Fruit fly (Drosophila melanogaster) whole organism, embryonic: Measurements from ENCODE around the gene vito.

Experiments used
- Asciz ChIP-seq: fragments of 200-800 bp; sonication (Bioruptor generic); optimal IDR thresholded peaks from 2 replicates; lab custom pipeline; 2017; ENCODE audit warnings: missing biosample characterization, mild to moderate bottlenecking, missing genetic modification characterization, missing genetic modification reagents
- Bteb2 ChIP-seq: fragments of 200-800 bp; sonication (Bioruptor generic); optimal IDR thresholded peaks from 2 replicates; lab custom pipeline; 2016; ENCODE audit warnings: missing biosample characterization, missing genetic modification characterization
- CG10366 ChIP-seq: fragments of 200-800 bp; sonication (Bioruptor generic); IDR thresholded peaks from 2 replicates; pipeline ENCODE4 v1.3.6; 2022; ENCODE audit warnings: missing biosample characterization, missing genetic modification characterization
- CG10565 ChIP-seq: fragments of 200-800 bp; sonication (Bioruptor generic); optimal IDR thresholded peaks from 3 replicates; lab custom pipeline; 2016; ENCODE audit warnings: missing biosample characterization, mild to moderate bottlenecking, missing genetic modification characterization
- CG12219 ChIP-seq: fragments of 200-800 bp; sonication (Bioruptor generic); optimal IDR thresholded peaks from 3 replicates; lab custom pipeline; 2018; ENCODE audit warnings: missing biosample characterization, mild to moderate bottlenecking, missing genetic modification characterization
- CG15011 ChIP-seq: fragments of 200-800 bp; sonication (Bioruptor generic); optimal IDR thresholded peaks from 3 replicates; lab custom pipeline; 2018; ENCODE audit warnings: missing biosample characterization, mild to moderate bottlenecking, missing genetic modification characterization
- CG15514 ChIP-seq: fragments of 200-800 bp; sonication (Bioruptor generic); optimal IDR thresholded peaks from 3 replicates; lab custom pipeline; 2017; ENCODE audit warnings: missing biosample characterization, missing genetic modification characterization, mild to moderate bottlenecking, moderate library complexity, missing genetic modification reagents
- CG15601 ChIP-seq: fragments of 200-800 bp; sonication (Bioruptor generic); optimal IDR thresholded peaks from 3 replicates; lab custom pipeline; 2019; ENCODE audit warnings: missing biosample characterization, mild to moderate bottlenecking, missing genetic modification characterization, moderate library complexity
- CG1602 ChIP-seq: fragments of 200-800 bp; sonication (Bioruptor generic); optimal IDR thresholded peaks from 3 replicates; lab custom pipeline; 2016; ENCODE audit warnings: missing biosample characterization, missing genetic modification characterization
- CG16779 ChIP-seq: fragments of 200-800 bp; sonication (Bioruptor generic); IDR thresholded peaks from 2 replicates; pipeline ENCODE4 v1.3.6; 2022; ENCODE audit warnings: missing biosample characterization, missing genetic modification characterization
- CG17829 ChIP-seq: fragments of 200-800 bp; optimal IDR thresholded peaks from 2 replicates; lab custom pipeline; 2019; ENCODE audit warnings: missing biosample characterization, mild to moderate bottlenecking, missing genetic modification characterization, moderate library complexity
- CG2678 ChIP-seq: fragments of 200-800 bp; sonication (Bioruptor generic); optimal IDR thresholded peaks from 3 replicates; lab custom pipeline; 2019; ENCODE audit warnings: missing biosample characterization, mild to moderate bottlenecking, missing genetic modification characterization, moderate library complexity
- CG2875 ChIP-seq: fragments of 200-800 bp; sonication (Bioruptor generic); optimal IDR thresholded peaks from 2 replicates; lab custom pipeline; 2017; ENCODE audit warnings: missing biosample characterization, mild to moderate bottlenecking, missing genetic modification characterization, missing genetic modification reagents
- CG3995 ChIP-seq: fragments of 200-800 bp; sonication (Bioruptor generic); optimal IDR thresholded peaks from 3 replicates; lab custom pipeline; 2016; ENCODE audit warnings: missing biosample characterization, missing genetic modification characterization
- CG4854 ChIP-seq: fragments of 200-800 bp; sonication (Bioruptor generic); optimal IDR thresholded peaks from 2 replicates; lab custom pipeline; 2016; ENCODE audit warnings: missing biosample characterization, missing genetic modification characterization, inconsistent platforms
- CG6854 ChIP-seq: fragments of 200-800 bp; sonication (Bioruptor generic); optimal IDR thresholded peaks from 3 replicates; lab custom pipeline; 2017; ENCODE audit warnings: missing biosample characterization, mild to moderate bottlenecking, missing genetic modification characterization
- CG7987 ChIP-seq: fragments of 200-800 bp; sonication (Bioruptor generic); optimal IDR thresholded peaks from 2 replicates; lab custom pipeline; 2018; ENCODE audit warnings: missing biosample characterization, mild to moderate bottlenecking, missing genetic modification characterization, moderate library complexity
- Camta ChIP-seq: fragments of 200-800 bp; sonication (Bioruptor generic); optimal IDR thresholded peaks from 2 replicates; lab custom pipeline; 2016; ENCODE audit warnings: missing biosample characterization, missing genetic modification characterization
- Deaf1 ChIP-seq: fragments of 200-800 bp; optimal IDR thresholded peaks from 3 replicates; lab custom pipeline; 2019; ENCODE audit warnings: missing biosample characterization, mild to moderate bottlenecking, missing genetic modification characterization, moderate library complexity
- Doc2 ChIP-seq: fragments of 200-800 bp; sonication (Bioruptor generic); IDR thresholded peaks from 2 replicates; pipeline ENCODE4 v1.3.6; 2022; ENCODE audit warnings: missing biosample characterization, missing genetic modification characterization
- HLHmδ ChIP-seq: fragments of 200-800 bp; sonication (Bioruptor generic); optimal IDR thresholded peaks from 2 replicates; lab custom pipeline; 2018; ENCODE audit warnings: missing biosample characterization, mild to moderate bottlenecking, missing genetic modification characterization, moderate library complexity
- Hr39 ChIP-seq: fragments of >200 bp; optimal IDR thresholded peaks from 2 replicates; lab custom pipeline; 2017
- Lhr ChIP-seq: fragments of 200-800 bp; sonication (Bioruptor generic); optimal IDR thresholded peaks from 3 replicates; lab custom pipeline; 2017; ENCODE audit warnings: mild to moderate bottlenecking, missing biosample characterization, missing genetic modification reagents, missing genetic modification characterization
- MBD-R2 ChIP-seq: fragments of 200-800 bp; sonication (Bioruptor generic); IDR thresholded peaks from 2 replicates; pipeline ENCODE4 v1.3.6; 2022; ENCODE audit warnings: missing biosample characterization, missing genetic modification characterization
- Nf-YA ChIP-seq: fragments of 200-800 bp; sonication (Bioruptor generic); IDR thresholded peaks from 2 replicates; pipeline ENCODE4 v1.3.6; 2022; ENCODE audit warnings: missing biosample characterization, missing genetic modification characterization
- Nf-YC ChIP-seq: fragments of 200-800 bp; optimal IDR thresholded peaks from 3 replicates; lab custom pipeline; 2019; ENCODE audit warnings: missing biosample characterization, mild to moderate bottlenecking, missing genetic modification characterization, moderate library complexity
- Optix ChIP-seq: fragments of 200-800 bp; sonication (Bioruptor generic); IDR thresholded peaks from 3 replicates; pipeline ENCODE4 v1.3.6; 2022; ENCODE audit warnings: missing biosample characterization, missing genetic modification characterization
- Poxn ChIP-seq: fragments of 200-800 bp; sonication (Bioruptor generic); IDR thresholded peaks from 2 replicates; pipeline ENCODE4 v1.3.6; 2022; ENCODE audit warnings: missing biosample characterization, missing genetic modification characterization
- Spps ChIP-seq: fragments of 200-800 bp; sonication (Bioruptor generic); optimal IDR thresholded peaks from 2 replicates; lab custom pipeline; 2018; ENCODE audit warnings: missing biosample characterization, mild to moderate bottlenecking, missing genetic modification characterization
- Sry-δ ChIP-seq: fragments of 200-800 bp; sonication (Bioruptor generic); optimal IDR thresholded peaks from 2 replicates; lab custom pipeline; 2016; ENCODE audit warnings: missing biosample characterization, missing genetic modification characterization
- ab ChIP-seq: fragments of 200-800 bp; sonication (Bioruptor generic); optimal IDR thresholded peaks from 2 replicates; lab custom pipeline; 2016; ENCODE audit warnings: missing biosample characterization, missing genetic modification characterization
- abd-A ChIP-seq: fragments of 200-800 bp; sonication (Bioruptor generic); optimal IDR thresholded peaks from 3 replicates; lab custom pipeline; 2019; ENCODE audit warnings: missing biosample characterization, mild to moderate bottlenecking, missing genetic modification characterization, moderate library complexity
- bbx ChIP-seq: fragments of 200-800 bp; sonication (Bioruptor generic); IDR thresholded peaks from 2 replicates; pipeline ENCODE4 v1.3.6; 2022; ENCODE audit warnings: missing biosample characterization, missing genetic modification characterization; ENCODE audit not compliant: partially characterized antibody
- cad ChIP-seq: fragments of >200 bp; optimal IDR thresholded peaks from 2 replicates; lab custom pipeline; 2017; ENCODE audit warnings: missing biosample characterization, missing genetic modification characterization
- crp ChIP-seq, 2 experiments: fragments of 200-800 bp; sonication (Bioruptor generic); optimal IDR thresholded peaks; 2 replicates in 1 of 2; 3 replicates in 1 of 2; lab custom pipeline; 2017; ENCODE audit warnings: missing biosample characterization in 2 of 2, missing genetic modification characterization in 2 of 2, mild to moderate bottlenecking in 1 of 2, moderate library complexity in 1 of 2
- dmrt99B ChIP-seq: fragments of 200-800 bp; sonication (Bioruptor generic); optimal IDR thresholded peaks from 2 replicates; lab custom pipeline; 2018; ENCODE audit warnings: missing biosample characterization, mild to moderate bottlenecking, missing genetic modification characterization, moderate library complexity
- fu2 ChIP-seq: fragments of 200-800 bp; sonication (Bioruptor generic); optimal IDR thresholded peaks from 2 replicates; lab custom pipeline; 2016; ENCODE audit warnings: missing biosample characterization, missing genetic modification characterization
- jing ChIP-seq: fragments of 200-800 bp; sonication (Bioruptor generic); optimal IDR thresholded peaks from 2 replicates; lab custom pipeline; 2018; ENCODE audit warnings: missing biosample characterization, mild to moderate bottlenecking, missing genetic modification characterization
- nom ChIP-seq: fragments of 200-800 bp; sonication (Bioruptor generic); optimal IDR thresholded peaks from 2 replicates; lab custom pipeline; 2017; ENCODE audit warnings: missing biosample characterization, missing genetic modification characterization, mild to moderate bottlenecking, moderate library complexity, missing genetic modification reagents
- odd ChIP-seq: fragments of 200-800 bp; sonication (Bioruptor generic); optimal IDR thresholded peaks from 2 replicates; lab custom pipeline; 2017; ENCODE audit warnings: missing biosample characterization, mild to moderate bottlenecking, missing genetic modification characterization
- otp ChIP-seq: fragments of 200-800 bp; sonication (Bioruptor generic); IDR thresholded peaks from 3 replicates; pipeline ENCODE4, ENCODE4 v1.3.6; 2022; ENCODE audit warnings: missing biosample characterization, missing genetic modification characterization
- pnt ChIP-seq: fragments of 200-800 bp; sonication (Bioruptor generic); optimal IDR thresholded peaks from 3 replicates; lab custom pipeline; 2016; ENCODE audit warnings: missing biosample characterization, missing genetic modification characterization
- salm ChIP-seq: fragments of 200-800 bp; sonication (Bioruptor generic); optimal IDR thresholded peaks from 2 replicates; lab custom pipeline; 2018; ENCODE audit warnings: missing biosample characterization, mild to moderate bottlenecking, missing genetic modification characterization
- sc ChIP-seq, 3 experiments: fragments of >200 bp in 2 of 3; fragments of 200-800 bp in 1 of 3; sonication (Bioruptor generic) in 1 of 3; optimal IDR thresholded peaks; 2 replicates in 2 of 3; 3 replicates in 1 of 3; lab custom pipeline; 2017; ENCODE audit warnings: mild to moderate bottlenecking in 1 of 3, missing biosample characterization in 1 of 3, missing genetic modification characterization in 1 of 3, missing genetic modification reagents in 1 of 3
- slbo ChIP-seq: fragments of 200-800 bp; sonication (Bioruptor generic); IDR thresholded peaks from 2 replicates; pipeline ENCODE4 v1.3.6; 2022; ENCODE audit warnings: missing biosample characterization, missing genetic modification characterization
- sna ChIP-seq: fragments of 200-800 bp; sonication (Bioruptor generic); IDR thresholded peaks from 2 replicates; pipeline ENCODE4 v1.3.6; 2022; ENCODE audit warnings: missing biosample characterization, missing genetic modification characterization; ENCODE audit not compliant: partially characterized antibody
- sr ChIP-seq: fragments of 200-800 bp; sonication (Bioruptor generic); IDR thresholded peaks from 3 replicates; pipeline ENCODE4 v1.3.6; 2022; ENCODE audit warnings: missing biosample characterization, missing genetic modification characterization
- tio ChIP-seq: fragments of 200-800 bp; sonication (Bioruptor generic); optimal IDR thresholded peaks from 2 replicates; lab custom pipeline; 2017; ENCODE audit warnings: missing biosample characterization, missing genetic modification characterization, inconsistent platforms
- zen ChIP-seq: fragments of 200-800 bp; sonication (Bioruptor generic); optimal IDR thresholded peaks from 3 replicates; lab custom pipeline; 2018; ENCODE audit warnings: missing biosample characterization, mild to moderate bottlenecking, missing genetic modification characterization, moderate library complexity

Gene vito

DNA sequence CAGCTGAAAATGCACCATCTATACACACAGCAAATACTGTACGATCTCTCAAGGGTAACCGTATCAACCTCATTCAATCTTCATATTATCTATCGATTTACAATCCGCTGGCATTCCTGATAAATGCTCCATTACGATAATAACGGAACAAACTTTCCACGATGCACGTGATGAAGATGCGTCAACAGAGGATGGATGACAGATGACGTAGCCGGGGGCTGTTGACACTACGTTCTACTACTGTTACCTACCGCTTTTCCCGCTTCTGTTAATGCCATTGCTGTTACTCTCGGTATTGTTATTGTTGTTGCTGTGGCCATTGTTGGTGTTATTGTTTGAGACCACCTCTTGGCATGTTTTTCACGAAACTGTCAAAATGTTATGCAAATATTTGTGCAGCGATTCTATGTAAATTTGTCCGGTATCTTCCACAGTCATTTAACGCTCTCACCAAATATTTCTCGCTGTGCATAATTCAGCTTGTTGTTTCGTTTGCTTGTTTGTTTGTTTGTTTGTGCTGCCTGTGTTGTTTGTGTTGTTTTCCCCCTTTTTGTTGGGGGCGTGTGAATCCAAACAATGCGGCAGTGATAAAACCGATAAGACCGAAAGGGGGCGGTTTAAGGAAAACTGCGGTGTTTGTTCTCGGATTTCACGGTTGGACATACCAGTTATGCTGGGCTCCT, 46.8 kb upstream of the vito start (continued):
- no peak for TF ChIP-seq nom (GFP tag; lab: Kevin White, UChicago)
- peak in 1 of 2 experiments; percentile 47 for TF ChIP-seq crp (GFP tag; optimal IDR thresholded peaks at IDR 0.05; lab: Kevin White, UChicago)
- peak; percentile 66 for TF ChIP-seq CG17829 (tag; lab: Kevin White, UChicago)
- TF ChIP-seq Camta (GFP tag; lab: Kevin White, UChicago), result peak; percentile 82
- peak; percentile 33 for TF ChIP-seq CG6854 (GFP tag; lab: Kevin White, UChicago)
- no peak for TF ChIP-seq abd-A (tag; lab: Kevin White, UChicago)
- no peak for TF ChIP-seq Poxn (GFP tag; lab: Robert Waterston, UW)
- TF ChIP-seq pnt (GFP tag; lab: Kevin White, UChicago), result peak; percentile 64
- peak; percentile 85 for TF ChIP-seq odd (GFP tag; lab: Kevin White, UChicago)
- peak; percentile 40 for TF ChIP-seq fu2 (GFP tag; lab: Kevin White, UChicago)
- TF ChIP-seq Deaf1, result peak; percentile 40
- no peak for TF ChIP-seq CG3995 (GFP tag; lab: Kevin White, UChicago)
- peak; percentile 88 for TF ChIP-seq HLHmδ (GFP tag; lab: Kevin White, UChicago)
- TF ChIP-seq CG12219, result peak; percentile 80
- peak; percentile 45 for TF ChIP-seq CG10565 (GFP tag; lab: Kevin White, UChicago)
- TF ChIP-seq Sry-δ (GFP tag; lab: Kevin White, UChicago), result peak; percentile 47
- TF ChIP-seq tio, result peak; percentile 58
- peak; percentile 66 for TF ChIP-seq CG15514 (GFP tag; lab: Kevin White, UChicago)
- TF ChIP-seq Hr39, result no peak
- peak; percentile 83 for TF ChIP-seq CG4854 (GFP tag; lab: Kevin White, UChicago)
- 0 out of 2 replicates have a peak, but pooled peaks have one; percentile 20 for TF ChIP-seq slbo (GFP tag; lab: Robert Waterston, UW)
- TF ChIP-seq bbx (GFP tag; lab: Robert Waterston, UW), result no peak
- TF ChIP-seq CG10366 (GFP tag; lab: Robert Waterston, UW), result peak; percentile 55
- TF ChIP-seq sr (GFP tag; lab: Robert Waterston, UW), result peak; percentile 47; the same call in 1 of the 3 replicates
- TF ChIP-seq CG15601 (tag; lab: Kevin White, UChicago), result peak; percentile 89
- TF ChIP-seq zen (tag; lab: Kevin White, UChicago), result peak; percentile 67
- TF ChIP-seq CG2875, result peak; percentile 93
- TF ChIP-seq CG2678 (tag; lab: Kevin White, UChicago), result peak; percentile 90
- no peak for TF ChIP-seq MBD-R2 (GFP tag; lab: Robert Waterston, UW)
- peak; percentile 80 for TF ChIP-seq CG1602 (GFP tag; lab: Kevin White, UChicago)
- no peak for TF ChIP-seq Doc2 (GFP tag; lab: Robert Waterston, UW)
- peak; percentile 74 for TF ChIP-seq salm
- TF ChIP-seq cad (GFP tag; lab: Kevin White, UChicago), result no peak
- peak; percentile 66; the same call in 1 of the 3 replicates for TF ChIP-seq otp (GFP tag; lab: Robert Waterston, UW)
- TF ChIP-seq sna, result no peak
- no peak for TF ChIP-seq ab (GFP tag; lab: Kevin White, UChicago)
- peak; percentile 88 for TF ChIP-seq Spps (tag; lab: Kevin White, UChicago)
- peak; percentile 78 for TF ChIP-seq CG15011 (GFP tag; lab: Kevin White, UChicago)
- peak; percentile 94 for TF ChIP-seq CG7987 (GFP tag; lab: Kevin White, UChicago)
- TF ChIP-seq Optix (GFP tag; lab: Robert Waterston, UW), result 0 out of 3 replicates have a peak, but pooled peaks have one; percentile 39
- no peak for TF ChIP-seq sc (optimal IDR thresholded peaks at IDR 0.05; lab: Kevin White, UChicago)
- peak; percentile 91 for TF ChIP-seq sc (GFP tag; optimal IDR thresholded peaks at IDR 0.05; lab: Kevin White, UChicago)
- peak; percentile 96 for TF ChIP-seq Asciz
- TF ChIP-seq jing (GFP tag; lab: Kevin White, UChicago), result peak; percentile 77
- TF ChIP-seq CG16779 (GFP tag; lab: Robert Waterston, UW), result no peak
- peak; percentile 83 for TF ChIP-seq Lhr (GFP tag; lab: Kevin White, UChicago)
- TF ChIP-seq Nf-YC, result peak; percentile 37
- TF ChIP-seq Bteb2 (GFP tag; lab: Kevin White, UChicago), result peak; percentile 53
- peak; percentile 84 for TF ChIP-seq dmrt99B (tag; lab: Kevin White, UChicago)
- peak; percentile 68 for TF ChIP-seq Nf-YA (GFP tag; lab: Robert Waterston, UW)
